Worm (Caenorhabditis elegans) whole organism, late embryonic: ENCODE results near the gene F46F5.7.

Experiments used
- C38D4.7 ChIP-seq: fragments of 200-800 bp; sonication (Bioruptor generic); optimal IDR thresholded peaks from 2 replicates; lab custom pipeline; 2018; ENCODE audit warnings: mild to moderate bottlenecking, missing genetic modification characterization, moderate library complexity, missing compliant biosample characterization
- F13H6.1 ChIP-seq: sonication (generic microtip); optimal IDR thresholded peaks from 2 replicates; lab custom pipeline; 2016; ENCODE audit warnings: missing genetic modification characterization, missing compliant biosample characterization
- K09A11.1 ChIP-seq: sonication (generic microtip); optimal IDR thresholded peaks from 2 replicates; lab custom pipeline; 2017; ENCODE audit warnings: antibody characterized with exemption, mild to moderate bottlenecking, missing genetic modification characterization, missing compliant biosample characterization; ENCODE audit not compliant: insufficient read depth
- ceh-14 ChIP-seq: sonication (generic microtip); optimal IDR thresholded peaks from 2 replicates; lab custom pipeline; 2016; ENCODE audit warnings: missing genotype, missing genetic modification characterization, missing compliant biosample characterization
- dve-1 ChIP-seq: sonication (generic microtip); optimal IDR thresholded peaks from 2 replicates; lab custom pipeline; 2017; ENCODE audit warnings: antibody characterized with exemption, mild to moderate bottlenecking, missing genetic modification characterization, missing compliant biosample characterization
- elt-2 ChIP-seq: sonication (generic microtip); optimal IDR thresholded peaks from 2 replicates; lab custom pipeline; 2016; ENCODE audit warnings: missing genetic modification reagents, missing genetic modification characterization, missing compliant biosample characterization
- fkh-10 ChIP-seq: fragments of 150-350 bp; optimal IDR thresholded peaks from 2 replicates; lab custom pipeline; 2014; ENCODE audit warnings: missing biosample characterization, missing genetic modification reagents, missing genetic modification characterization
- nhr-11 ChIP-seq: fragments of 150-350 bp; optimal IDR thresholded peaks from 2 replicates; lab custom pipeline; 2014; ENCODE audit warnings: missing biosample characterization, missing genetic modification characterization
- odd-2 ChIP-seq: sonication (generic microtip); optimal IDR thresholded peaks from 2 replicates; lab custom pipeline; 2017; ENCODE audit warnings: antibody characterized with exemption, mild to moderate bottlenecking, missing genetic modification characterization, missing compliant biosample characterization
- sox-2 ChIP-seq: fragments of 200-800 bp; sonication (Bioruptor generic); IDR thresholded peaks from 2 replicates; pipeline ENCODE4 v1.3.6; 2022; ENCODE audit warnings: missing genetic modification reagents, missing genetic modification characterization, missing compliant biosample characterization
- sox-4 ChIP-seq: sonication (generic microtip); optimal IDR thresholded peaks from 2 replicates; lab custom pipeline; 2017; ENCODE audit warnings: mild to moderate bottlenecking, missing genetic modification characterization, inconsistent platforms, missing compliant biosample characterization
- tbx-7 ChIP-seq: sonication (generic microtip); optimal IDR thresholded peaks from 2 replicates; lab custom pipeline; 2016; ENCODE audit warnings: missing genotype, missing genetic modification characterization, missing compliant biosample characterization
- unc-42 ChIP-seq: sonication (generic microtip); optimal IDR thresholded peaks from 2 replicates; lab custom pipeline; 2016; ENCODE audit warnings: missing genotype, missing genetic modification characterization, missing compliant biosample characterization
- unc-55 ChIP-seq: sonication (generic microtip); optimal IDR thresholded peaks from 2 replicates; lab custom pipeline; 2017; ENCODE audit warnings: missing biosample characterization, missing genetic modification reagents, missing genetic modification characterization

DNA sequence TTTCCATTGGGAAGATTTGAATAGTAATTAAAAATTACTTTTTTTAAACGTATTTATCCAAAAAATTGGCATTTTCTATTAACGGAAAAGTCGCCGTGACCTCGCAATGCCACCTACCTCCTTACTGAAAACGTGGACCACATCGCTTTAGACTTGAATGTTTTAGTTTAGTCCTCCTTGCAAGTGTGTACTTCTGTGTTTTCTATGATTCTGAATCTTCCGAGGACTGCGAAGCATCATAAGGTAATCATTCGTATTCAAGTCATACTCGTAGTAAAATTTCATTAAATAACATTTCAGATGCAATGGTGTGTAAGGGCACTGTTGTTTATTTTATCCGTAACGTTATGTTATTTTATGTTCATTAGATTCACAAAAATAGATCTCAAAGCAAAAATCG is 12.0 kb downstream of the F46F5.7 start, which contains the start of gene F46F5.11:
- no peak for TF ChIP-seq K09A11.1
- no peak for TF ChIP-seq nhr-11
- no peak for TF ChIP-seq sox-4 (tag; lab: Kevin White, UChicago)
- TF ChIP-seq elt-2: no peak
- TF ChIP-seq ceh-14: no peak
- TF ChIP-seq C38D4.7 (GFP tag; lab: Kevin White, UChicago): no peak
- no peak for TF ChIP-seq fkh-10 (GFP tag; lab: Kevin White, UChicago)
- no peak for TF ChIP-seq unc-42
- TF ChIP-seq dve-1 (tag; lab: Kevin White, UChicago): no peak
- no peak for TF ChIP-seq F13H6.1 (tag; lab: Kevin White, UChicago)
- TF ChIP-seq unc-55 (GFP tag; lab: Kevin White, UChicago): no peak
- no peak for TF ChIP-seq sox-2 (GFP tag; lab: Robert Waterston, UW)
- no peak for TF ChIP-seq tbx-7
- no peak for TF ChIP-seq odd-2 (tag; lab: Kevin White, UChicago)
